Worm (Caenorhabditis elegans) whole organism, midembryonic: Measurements from ENCODE around the gene snr-4.
A peak's percentile ranks its signal among the peaks of the same experiment; 100 is the strongest.
"Not testable (repeated sequence)": the region's sequence is repeated elsewhere in the genome, so short reads cannot be mapped to it uniquely, and the experiment has no call there.

ENCODE experiments used
- T22C8.4 ChIP-seq: fragments of 200-800 bp; sonication (Bioruptor generic); IDR thresholded peaks from 2 replicates; pipeline ENCODE4 v1.3.6; 2022; ENCODE audit warnings: missing genetic modification characterization, missing compliant biosample characterization
- cog-1 ChIP-seq: sonication (generic microtip); optimal IDR thresholded peaks from 2 replicates; lab custom pipeline; 2016; ENCODE audit warnings: missing genetic modification characterization, missing compliant biosample characterization
- flt-1 ChIP-seq: fragments of 200-800 bp; sonication (Bioruptor generic); IDR thresholded peaks from 2 replicates; pipeline ENCODE4 v1.3.6; 2022; ENCODE audit warnings: missing genetic modification characterization, missing compliant biosample characterization
- klf-2 ChIP-seq: fragments of 200-800 bp; sonication (Bioruptor generic); conservative IDR thresholded peaks from 2 replicates; pipeline ENCODE4 v1.3.6; 2022; ENCODE audit warnings: missing genetic modification reagents, missing genetic modification characterization, missing compliant biosample characterization
- med-1 ChIP-seq: sonication (generic microtip); optimal IDR thresholded peaks from 2 replicates; lab custom pipeline; 2017; ENCODE audit warnings: missing genetic modification characterization, mild to moderate bottlenecking, missing compliant biosample characterization, antibody characterized with exemption, missing genetic modification reagents; ENCODE audit not compliant: insufficient read depth
- ref-1 ChIP-seq: fragments of 200-800 bp; sonication (Bioruptor generic); conservative IDR thresholded peaks from 2 replicates; pipeline ENCODE4 v1.3.6; 2022; ENCODE audit warnings: missing genetic modification reagents, missing genetic modification characterization, missing compliant biosample characterization
- tab-1 ChIP-seq: fragments of 200-800 bp; sonication (Bioruptor generic); IDR thresholded peaks from 2 replicates; pipeline ENCODE4 v1.3.6; 2022; ENCODE audit warnings: missing genetic modification characterization, missing compliant biosample characterization
- ztf-23 ChIP-seq: fragments of 200-800 bp; sonication (Bioruptor generic); IDR thresholded peaks from 2 replicates; pipeline ENCODE4 v1.3.6; 2022; ENCODE audit warnings: missing genetic modification reagents, missing genetic modification characterization, missing compliant biosample characterization
- ztf-29 ChIP-seq: fragments of 200-800 bp; sonication (Bioruptor generic); IDR thresholded peaks from 2 replicates; pipeline ENCODE4 v1.3.6; 2022; ENCODE audit warnings: missing genetic modification reagents, missing genetic modification characterization, missing compliant biosample characterization

The snr-4 gene

DNA sequence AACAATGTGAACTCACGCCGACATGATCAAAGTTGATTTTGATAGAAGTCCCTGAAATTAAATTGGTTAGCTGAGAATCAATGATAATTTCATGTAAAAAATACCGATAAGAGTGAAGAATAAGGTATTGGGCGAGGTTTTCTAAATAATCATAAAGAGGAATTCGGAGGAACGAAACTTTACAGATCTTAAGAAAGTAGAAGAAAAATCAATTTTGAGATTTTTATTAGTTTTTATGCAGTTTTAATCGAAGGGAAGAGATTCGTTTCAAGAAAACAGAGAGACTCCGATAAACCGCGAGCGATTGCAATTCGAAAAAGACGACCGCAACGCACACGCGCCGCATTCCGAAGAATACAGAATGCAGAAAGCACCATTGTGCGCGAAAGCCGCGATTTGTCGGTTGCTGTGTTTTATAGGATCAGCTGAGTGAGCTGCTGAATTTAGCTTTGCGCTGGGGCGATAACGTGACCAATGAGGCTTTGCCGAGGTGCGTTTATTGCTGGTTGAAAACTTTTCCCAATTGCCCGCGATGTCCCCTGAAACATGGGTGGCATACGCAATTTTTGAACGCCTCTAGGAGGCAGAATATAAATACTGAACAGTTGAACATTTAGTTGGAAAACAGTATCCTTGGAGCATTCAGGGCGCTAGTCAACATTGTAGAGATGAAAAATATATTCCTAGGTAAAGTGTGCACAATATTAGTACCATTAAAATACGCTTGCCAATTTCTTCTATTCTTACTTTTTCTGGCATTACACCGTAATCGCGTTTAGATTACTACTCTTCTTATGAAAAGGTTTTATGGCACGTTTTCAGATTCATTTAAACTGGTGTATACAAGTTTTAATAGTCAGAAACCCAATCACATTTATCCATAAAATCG is at the start of gene snr-4:
Gene snr-4, minus strand, starts transcription at position 51 of the 889 bp plus-strand sequence.
- TF ChIP-seq ref-1 (peak; percentile 41; the same call in 1 of the 2 replicates), klf-2 (GFP tag; lab: Robert Waterston, UW) (no peak), cog-1 (tag; lab: Kevin White, UChicago) (peak; percentile 28), flt-1 (peak; percentile 87), med-1 (GFP tag; lab: Kevin White, UChicago) (no peak), ztf-29 (GFP tag; lab: Robert Waterston, UW) (peak; percentile 94), ztf-23 (GFP tag; lab: Robert Waterston, UW) (peak; percentile 75; the same call in 1 of the 2 replicates), tab-1 (GFP tag; lab: Robert Waterston, UW) (0 out of 2 replicates have a peak, but pooled peaks have one; percentile 72), T22C8.4 (no peak)

DNA sequence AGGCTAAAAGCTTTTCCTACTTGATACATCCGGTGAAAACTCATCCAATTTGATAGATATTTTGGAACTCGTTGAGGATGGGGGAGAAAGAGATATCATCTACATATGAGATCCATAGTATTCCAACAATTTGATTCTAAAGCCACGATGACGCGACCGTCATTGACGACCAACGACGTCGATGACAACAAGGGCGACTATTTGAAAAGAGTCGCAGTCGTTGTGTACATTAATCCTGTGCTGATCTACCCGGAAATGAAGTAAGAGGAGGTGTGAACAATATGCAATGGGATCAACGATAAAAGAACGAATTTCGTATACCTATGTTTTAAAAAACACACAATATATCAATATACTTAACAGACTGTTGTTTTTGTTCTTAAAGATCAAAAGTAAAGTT is 48.6 kb upstream of the snr-4 start:
- no peak for TF ChIP-seq T22C8.4
- TF ChIP-seq flt-1, result no peak
- no peak for TF ChIP-seq tab-1 (GFP tag; lab: Robert Waterston, UW)
- TF ChIP-seq cog-1 (tag; lab: Kevin White, UChicago), result no peak
- TF ChIP-seq klf-2 (GFP tag; lab: Robert Waterston, UW), result no peak
- TF ChIP-seq ref-1, result no peak
- no peak for TF ChIP-seq ztf-23 (GFP tag; lab: Robert Waterston, UW)
- TF ChIP-seq ztf-29 (GFP tag; lab: Robert Waterston, UW), result no peak
- TF ChIP-seq med-1 (GFP tag; lab: Kevin White, UChicago), result no peak

DNA sequence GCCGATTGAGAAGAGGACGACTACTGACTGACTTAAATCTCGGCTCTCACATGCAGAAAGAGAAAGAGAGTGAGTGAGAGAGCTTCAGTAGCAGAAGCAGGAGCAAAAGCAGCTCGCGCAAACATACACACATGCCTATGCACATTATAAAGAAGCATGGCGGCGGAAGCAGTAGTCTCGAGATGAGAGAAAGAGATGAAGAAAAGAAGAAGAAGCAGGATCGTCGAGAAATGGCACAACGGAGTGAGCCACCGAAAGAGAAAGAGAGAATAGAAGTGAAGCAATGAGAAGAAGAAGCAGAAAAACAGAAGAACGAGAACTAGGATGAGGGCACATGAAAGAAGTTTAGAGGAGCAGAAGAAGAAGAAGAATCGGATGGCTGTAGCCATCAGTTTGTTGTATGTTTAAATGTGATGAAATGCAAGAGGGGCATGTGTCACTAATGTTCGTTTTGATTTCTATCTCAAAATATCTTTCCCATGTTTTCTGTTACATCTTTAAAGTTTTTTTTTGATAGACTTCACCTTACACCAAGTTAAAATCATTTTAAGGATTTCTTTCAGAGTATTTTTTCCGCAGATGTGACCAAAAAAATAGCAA is 47.5 kb upstream of the snr-4 start:
- no peak for TF ChIP-seq tab-1 (GFP tag; lab: Robert Waterston, UW)
- TF ChIP-seq flt-1, result no peak
- TF ChIP-seq ztf-23 (GFP tag; lab: Robert Waterston, UW), result no peak
- TF ChIP-seq T22C8.4, result no peak
- TF ChIP-seq med-1 (GFP tag; lab: Kevin White, UChicago), result no peak
- no peak for TF ChIP-seq ztf-29 (GFP tag; lab: Robert Waterston, UW)
- no peak for TF ChIP-seq ref-1
- no peak for TF ChIP-seq klf-2 (GFP tag; lab: Robert Waterston, UW)
- TF ChIP-seq cog-1 (tag; lab: Kevin White, UChicago), result no peak

DNA sequence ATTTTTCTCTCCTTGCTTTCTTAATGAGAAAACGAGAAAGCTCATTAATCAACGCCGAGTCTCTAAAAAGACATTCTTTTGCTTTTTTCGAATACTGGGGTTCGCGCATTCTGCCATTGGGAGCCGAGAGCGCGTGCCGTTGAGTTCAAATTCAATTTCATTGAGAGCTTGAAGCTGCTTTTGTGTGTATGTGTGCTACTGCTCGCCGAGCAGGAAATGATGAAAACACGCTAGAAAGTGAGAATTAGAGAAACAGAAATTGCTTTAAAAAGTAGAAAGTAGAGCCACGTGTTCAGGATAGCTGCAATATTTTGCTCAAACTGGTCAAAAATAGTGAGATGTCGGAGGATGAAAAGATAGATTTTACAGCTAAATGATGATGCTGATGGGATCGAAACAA is 46.2 kb upstream of the snr-4 start:
- no peak for TF ChIP-seq cog-1 (tag; lab: Kevin White, UChicago)
- no peak for TF ChIP-seq ztf-29 (GFP tag; lab: Robert Waterston, UW)

DNA sequence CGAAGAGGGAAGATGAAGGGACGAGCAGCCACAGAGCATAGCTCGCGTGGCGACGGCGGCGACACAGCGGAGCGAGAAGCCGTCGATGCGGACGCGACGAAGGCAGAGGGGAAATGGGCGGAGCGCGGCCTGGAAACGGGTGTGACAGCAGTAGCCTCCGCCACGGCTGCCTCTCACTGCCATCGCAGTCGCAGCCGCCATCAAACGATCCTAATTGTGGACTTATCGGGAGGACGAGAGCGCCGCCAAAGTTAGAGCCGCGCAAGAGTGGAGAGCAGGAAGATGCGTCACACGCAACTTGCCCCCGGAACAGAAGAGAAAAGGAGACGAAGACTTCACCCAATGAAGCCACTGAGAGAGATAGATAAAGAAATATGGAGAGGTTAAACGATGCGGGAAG is 44.8 kb upstream of the snr-4 start:
- TF ChIP-seq tab-1 (GFP tag; lab: Robert Waterston, UW) (peak; percentile 30; the same call in 1 of the 2 replicates), ztf-29 (GFP tag; lab: Robert Waterston, UW) (no peak)

DNA sequence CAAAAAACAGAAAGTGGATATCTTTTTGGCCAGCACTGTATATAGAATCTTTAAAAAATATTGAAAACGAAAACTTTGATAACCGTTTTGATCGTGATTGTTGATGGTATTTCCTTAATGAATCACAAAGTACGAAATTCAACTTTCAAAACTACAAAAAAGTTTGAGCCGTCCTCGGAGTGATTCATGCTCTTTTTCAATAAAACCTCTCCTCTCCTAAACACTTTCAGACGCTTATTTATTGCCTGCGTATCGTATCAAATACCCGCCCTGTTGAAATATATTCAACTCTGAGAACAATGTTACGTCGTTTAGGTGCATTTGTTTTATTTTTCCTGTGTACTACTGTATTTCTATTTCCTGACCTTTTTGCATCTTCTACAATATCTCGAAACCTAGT is 41.4 kb upstream of the snr-4 start:
- TF ChIP-seq flt-1 (no peak), med-1 (GFP tag; lab: Kevin White, UChicago) (no peak), cog-1 (tag; lab: Kevin White, UChicago) (no peak), T22C8.4 (no peak), ztf-23 (GFP tag; lab: Robert Waterston, UW) (no peak), klf-2 (GFP tag; lab: Robert Waterston, UW) (no peak), ref-1 (no peak), tab-1 (GFP tag; lab: Robert Waterston, UW) (no peak), ztf-29 (GFP tag; lab: Robert Waterston, UW) (no peak)

DNA sequence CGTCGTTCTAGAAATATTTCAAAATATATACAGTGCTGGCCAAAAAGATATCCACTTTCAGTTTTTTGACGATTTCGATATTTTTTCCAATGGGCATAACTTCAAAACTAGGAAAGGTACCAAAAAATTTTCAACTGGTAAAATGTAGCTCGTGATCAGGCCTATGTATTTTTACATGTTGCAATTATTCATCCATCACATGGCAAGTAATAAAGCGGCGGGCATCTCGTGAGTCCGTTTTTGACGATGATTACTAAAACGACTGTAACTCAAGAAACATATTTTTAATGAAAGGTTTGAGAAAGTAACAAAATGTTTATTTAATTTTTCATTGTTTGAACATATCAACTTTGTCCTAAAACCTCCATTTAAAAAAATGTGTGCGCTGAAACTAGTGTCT is 40.5 kb upstream of the snr-4 start, which contains the start of gene F10C2.3:
Gene F10C2.3, plus strand, starts transcription at position 301 of the 400 bp plus-strand sequence.
- TF ChIP-seq med-1 (GFP tag; lab: Kevin White, UChicago); ztf-29 (GFP tag; lab: Robert Waterston, UW); ref-1: not testable (repeated sequence)

DNA sequence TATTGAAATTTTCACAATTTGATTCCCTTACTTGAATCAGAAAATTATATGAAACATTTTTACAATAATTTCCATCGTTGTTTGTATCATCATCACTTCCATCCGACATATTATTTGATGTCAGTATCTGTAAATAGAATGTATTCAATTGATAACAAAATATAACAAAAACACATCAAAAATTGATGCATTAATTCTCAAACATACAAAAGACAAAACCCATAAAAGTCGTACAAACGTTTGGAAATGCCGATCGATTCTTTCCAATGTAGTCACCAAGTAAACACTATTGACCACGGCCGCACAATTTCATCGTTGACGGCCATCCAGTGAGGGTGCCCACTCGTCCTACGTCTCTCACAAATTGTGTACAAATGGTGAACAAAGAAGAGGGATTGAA is 33.8 kb upstream of the snr-4 start, which contains the start of gene add-2:
Gene add-2, minus strand, starts transcription at position 109 of the 400 bp plus-strand sequence.
- TF ChIP-seq ztf-23 (GFP tag; lab: Robert Waterston, UW), result no peak
- no peak for TF ChIP-seq T22C8.4
- no peak for TF ChIP-seq tab-1 (GFP tag; lab: Robert Waterston, UW)
- no peak for TF ChIP-seq cog-1 (tag; lab: Kevin White, UChicago)
- no peak for TF ChIP-seq flt-1
- TF ChIP-seq ref-1, result no peak
- no peak for TF ChIP-seq ztf-29 (GFP tag; lab: Robert Waterston, UW)
- no peak for TF ChIP-seq klf-2 (GFP tag; lab: Robert Waterston, UW)
- TF ChIP-seq med-1 (GFP tag; lab: Kevin White, UChicago), result no peak

DNA sequence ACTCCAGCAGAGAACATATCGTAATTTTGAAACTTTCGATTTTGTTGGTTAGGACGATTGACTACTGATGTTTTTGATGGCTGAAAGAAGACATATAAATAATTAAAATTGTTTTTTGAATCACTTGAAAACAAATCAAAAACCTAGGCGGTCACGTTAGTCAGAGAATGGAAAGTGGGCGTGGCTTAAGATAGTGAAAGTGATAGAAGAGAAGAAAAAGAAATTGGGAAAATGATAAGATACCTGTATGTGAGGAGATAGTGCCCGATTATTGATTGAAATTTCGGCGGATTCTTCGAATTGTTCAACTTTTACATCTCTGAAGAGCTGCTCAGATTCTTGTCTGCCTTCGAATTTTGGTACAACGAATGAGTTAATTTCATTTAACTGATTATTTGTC is 32.2 kb upstream of the snr-4 start:
- TF ChIP-seq T22C8.4 (no peak), med-1 (GFP tag; lab: Kevin White, UChicago) (no peak), ref-1 (no peak), ztf-29 (GFP tag; lab: Robert Waterston, UW) (no peak), cog-1 (tag; lab: Kevin White, UChicago) (no peak), tab-1 (GFP tag; lab: Robert Waterston, UW) (no peak), ztf-23 (GFP tag; lab: Robert Waterston, UW) (no peak), flt-1 (no peak), klf-2 (GFP tag; lab: Robert Waterston, UW) (no peak)
